Worm (Caenorhabditis elegans) whole organism, L4 larva: ENCODE data around the gene F48E3.2.

Experiments
- dmd-6 ChIP-seq: fragments of 200-800 bp; sonication (Bioruptor generic); IDR thresholded peaks from 2 replicates; pipeline ENCODE4 v1.3.6; 2022; ENCODE audit warnings: missing genetic modification reagents, missing genetic modification characterization, missing compliant biosample characterization
- nhr-237 ChIP-seq: sonication (generic microtip); optimal IDR thresholded peaks from 2 replicates; lab custom pipeline; 2017; ENCODE audit warnings: missing biosample characterization, missing genetic modification characterization

DNA sequence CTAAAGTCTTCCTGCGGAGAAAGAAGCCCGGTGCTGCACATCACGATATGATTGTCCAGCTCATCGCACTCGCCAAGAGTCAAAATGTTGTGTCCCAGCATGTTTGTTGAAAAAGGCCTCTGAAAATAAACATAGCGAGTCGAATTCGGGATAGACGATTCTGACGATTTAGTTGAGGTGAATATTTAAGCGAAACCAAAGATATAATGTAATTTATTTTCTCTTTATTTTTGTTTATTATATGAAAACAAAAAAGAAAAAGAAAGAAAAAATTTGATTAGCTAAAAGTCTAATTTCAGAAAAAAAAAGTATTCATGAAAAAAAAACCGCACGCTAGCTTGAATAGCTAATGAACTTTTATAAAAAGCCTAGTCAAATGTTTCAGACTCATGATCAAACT lies 39.7 kb upstream of the F48E3.2 start, which contains the start of gene ceh-14:
- TF ChIP-seq dmd-6 (GFP tag; lab: Robert Waterston, UW) (no peak), nhr-237 (no peak)
